Fruit fly (Drosophila melanogaster): ENCODE measurements around the gene CG18558.
A peak's percentile ranks its signal among the peaks of the same experiment; 100 is the strongest.

CG18558 gene

DNA sequence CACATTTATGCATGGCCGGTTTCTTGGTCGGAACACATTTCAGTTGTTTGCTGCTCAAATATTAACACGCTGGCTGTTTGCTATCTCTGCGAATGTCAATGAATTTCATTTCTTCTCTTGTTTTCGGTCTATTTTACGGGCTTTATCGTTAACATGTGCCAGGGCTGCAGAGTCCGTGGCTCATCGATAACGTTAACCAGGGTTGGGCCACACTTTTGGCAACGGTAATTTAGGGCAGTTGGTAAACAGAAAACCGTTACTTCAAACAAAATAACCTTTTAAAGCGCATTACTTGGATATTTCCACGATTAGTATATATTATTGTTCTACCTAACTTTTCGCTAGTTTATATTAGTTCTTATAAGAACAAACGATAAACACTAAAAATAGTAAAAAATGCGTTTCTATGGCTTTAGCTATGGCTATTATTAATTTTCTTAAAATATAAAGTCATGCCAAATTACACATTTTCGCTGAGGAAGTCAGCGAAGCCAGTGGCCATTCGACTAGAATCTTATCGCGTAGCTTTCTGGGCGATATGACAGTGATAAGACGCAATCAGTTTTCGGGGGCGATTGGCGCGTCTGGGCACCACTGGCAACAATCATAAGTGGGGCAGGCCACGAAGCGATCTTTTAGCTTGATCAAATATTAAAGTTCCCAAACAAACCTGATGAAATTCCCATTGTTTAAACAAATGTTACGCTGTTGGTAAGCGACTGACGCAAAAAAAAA, 38.8 kb upstream of the CG18558 start (continued):
- TF ChIP-seq CG15479 (GFP tag; optimal IDR thresholded peaks at IDR 0.05) (no peak), otp (GFP tag; IDR thresholded peaks at IDR 0.05) (peak; percentile 60; the same call in 1 of the 3 replicates), stwl (tag; optimal IDR thresholded peaks at IDR 0.05) (peak; percentile 56), CG12744 (GFP tag; optimal IDR thresholded peaks at IDR 0.05) (no peak), CG15601 (tag; optimal IDR thresholded peaks at IDR 0.05) (peak; percentile 55), slbo (GFP tag; IDR thresholded peaks at IDR 0.05) (peak; percentile 67; the same call in 1 of the 2 replicates), Gug (GFP tag; IDR thresholded peaks at IDR 0.05) (peak; percentile 37; the same call in 2 of the 4 replicates), CG16863 (GFP tag; optimal IDR thresholded peaks at IDR 0.05) (peak; percentile 68), CG6854 (GFP tag; optimal IDR thresholded peaks at IDR 0.05) (peak; percentile 60), HLH3B (GFP tag; IDR thresholded peaks at IDR 0.05) (peak; percentile 4; the same call in 1 of the 2 replicates), pho (GFP tag; optimal IDR thresholded peaks at IDR 0.05) (peak; percentile 16), CG10267 (tag; optimal IDR thresholded peaks at IDR 0.05) (peak; percentile 38), CG15269 (tag; optimal IDR thresholded peaks at IDR 0.05) (peak; percentile 56), CG14050 (GFP tag; IDR thresholded peaks at IDR 0.05) (peak; percentile 13; the same call in 1 of the 3 replicates)

DNA sequence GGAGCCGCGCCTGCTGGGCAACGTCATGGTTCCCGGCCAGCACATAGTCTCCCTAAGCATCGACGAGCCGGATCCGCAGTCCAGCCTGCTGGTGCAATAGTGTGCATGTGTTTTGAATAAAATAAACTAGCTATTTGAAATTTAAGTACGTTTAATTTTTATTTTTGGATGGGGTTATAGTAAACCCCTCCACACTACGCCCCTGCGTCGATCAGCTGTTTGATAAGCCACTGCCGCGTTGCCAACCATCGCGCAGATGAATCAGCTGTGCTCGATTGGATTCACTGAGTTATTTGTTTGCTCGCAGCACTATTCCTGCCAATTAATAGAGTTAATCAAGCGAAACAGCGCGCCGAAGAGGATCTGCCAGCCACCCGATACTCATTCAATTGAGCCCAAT, 34.5 kb upstream of the CG18558 start, which contains the start of gene RabGGTb:
Gene RabGGTb, plus strand, starts transcription at position 254 of the 400 bp plus-strand sequence.
- TF ChIP-seq CG13624 (GFP tag; optimal IDR thresholded peaks at IDR 0.05) (peak; percentile 68), CHES-1-like (GFP tag; optimal IDR thresholded peaks at IDR 0.05) (peak; percentile 50), CG8944 (GFP tag; optimal IDR thresholded peaks at IDR 0.05) (peak; percentile 43), CG4404 (GFP tag; IDR thresholded peaks at IDR 0.05) (peak; percentile 59; the same call in 1 of the 2 replicates), PHDP (tag; optimal IDR thresholded peaks at IDR 0.05) (peak; percentile 49), CG3065 (GFP tag; optimal IDR thresholded peaks at IDR 0.05) (no peak), ato (GFP tag; IDR thresholded peaks at IDR 0.05; ENCODE audit: partially characterized antibody) (no peak), CG17385 (GFP tag; optimal IDR thresholded peaks at IDR 0.05) (peak; percentile 54), Myb (GFP tag; optimal IDR thresholded peaks at IDR 0.05) (peak; percentile 47), CG10959 (GFP tag; IDR thresholded peaks at IDR 0.05) (0 out of 2 replicates have a peak, but pooled peaks have one; percentile 41), CG1792 (GFP tag; optimal IDR thresholded peaks at IDR 0.05) (peak; percentile 48), croc (GFP tag; conservative IDR thresholded peaks at IDR 0.05) (no peak; the same call in 2 of the 3 replicates), chm (GFP tag; IDR thresholded peaks at IDR 0.05) (peak; percentile 87), Dad (GFP tag; optimal IDR thresholded peaks at IDR 0.05) (no peak), CG33213 (GFP tag; optimal IDR thresholded peaks at IDR 0.05) (peak; percentile 26), tx (GFP tag; optimal IDR thresholded peaks at IDR 0.05) (peak; percentile 36), Dfd (GFP tag; optimal IDR thresholded peaks at IDR 0.05) (no peak), tin (GFP tag; optimal IDR thresholded peaks at IDR 0.05) (peak; percentile 39), CG6175 (GFP tag; IDR thresholded peaks at IDR 0.05) (peak; percentile 61; the same call in 1 of the 3 replicates), oc (tag; optimal IDR thresholded peaks at IDR 0.05) (peak; percentile 49), CG3407 (GFP tag; optimal IDR thresholded peaks at IDR 0.05) (no peak), CG2120 (GFP tag; optimal IDR thresholded peaks at IDR 0.05) (peak; percentile 80), ro (GFP tag; IDR thresholded peaks at IDR 0.05) (no peak), CG12744 (GFP tag; optimal IDR thresholded peaks at IDR 0.05) (no peak), dysf (GFP tag; IDR thresholded peaks at IDR 0.05) (peak; percentile 80), CG11093 (GFP tag; IDR thresholded peaks at IDR 0.05) (peak; percentile 50; the same call in 1 of the 3 replicates), dmrt99B (tag; optimal IDR thresholded peaks at IDR 0.05) (peak; percentile 48), Max (GFP tag; optimal IDR thresholded peaks at IDR 0.05) (peak; percentile 5), MTF-1 (GFP tag; optimal IDR thresholded peaks at IDR 0.05; ENCODE audit: borderline replicate concordance) (peak; percentile 11), sug (tag; optimal IDR thresholded peaks at IDR 0.05) (peak; percentile 31), CG10462 (GFP tag; optimal IDR thresholded peaks at IDR 0.05) (no peak), hth (optimal IDR thresholded peaks at IDR 0.05) (no peak), Hr3 (GFP tag; optimal IDR thresholded peaks at IDR 0.05) (peak; percentile 33), ham (GFP tag; IDR thresholded peaks at IDR 0.05) (0 out of 2 replicates have a peak, but pooled peaks have one; percentile 44), Neu2 (GFP tag; optimal IDR thresholded peaks at IDR 0.05; ENCODE audit: borderline replicate concordance) (no peak), zen (tag; optimal IDR thresholded peaks at IDR 0.05) (peak; percentile 31)
